Fruit fly (Drosophila melanogaster) whole organism, wandering third instar larva: ENCODE data around the gene Pka-C3.

Source experiments
- Abd-B ChIP-seq: fragments of >200 bp; optimal IDR thresholded peaks from 2 replicates; lab custom pipeline; 2017; ENCODE audit warnings: missing biosample characterization, missing genetic modification characterization
- CG32264 ChIP-seq: fragments of 200-800 bp; sonication (Bioruptor generic); optimal IDR thresholded peaks from 2 replicates; lab custom pipeline; 2016; ENCODE audit warnings: missing biosample characterization, missing genetic modification characterization
- CG9705 ChIP-seq: fragments of 200-800 bp; sonication (Bioruptor generic); optimal IDR thresholded peaks from 2 replicates; lab custom pipeline; 2018; ENCODE audit warnings: missing biosample characterization, mild to moderate bottlenecking, missing genetic modification characterization
- CrebA ChIP-seq: fragments of 200-800 bp; sonication (Bioruptor generic); optimal IDR thresholded peaks from 2 replicates; lab custom pipeline; 2016; ENCODE audit warnings: missing biosample characterization, mild to moderate bottlenecking, missing genetic modification characterization, borderline replicate concordance
- Dfd ChIP-seq: fragments of >200 bp; optimal IDR thresholded peaks from 2 replicates; lab custom pipeline; 2017; ENCODE audit warnings: missing biosample characterization, missing genetic modification characterization
- Dif ChIP-seq: fragments of 200-275, 200-300 bp; sonication (Bioruptor generic); optimal IDR thresholded peaks from 2 replicates; lab custom pipeline; 2018; ENCODE audit warnings: missing biosample characterization, missing genetic modification characterization; ENCODE audit not compliant: partially characterized antibody
- GATAd ChIP-seq: sonication (Bioruptor generic); optimal IDR thresholded peaks from 2 replicates; lab custom pipeline; 2016; ENCODE audit warnings: missing biosample characterization, missing genetic modification characterization
- HLH106 ChIP-seq: fragments of 200-800 bp; optimal IDR thresholded peaks from 3 replicates; lab custom pipeline; 2019; ENCODE audit warnings: missing biosample characterization, mild to moderate bottlenecking, missing genetic modification characterization, moderate library complexity
- Hnf4 ChIP-seq: fragments of 200-800 bp; sonication (Bioruptor generic); optimal IDR thresholded peaks from 2 replicates; lab custom pipeline; 2016; ENCODE audit warnings: missing biosample characterization, mild to moderate bottlenecking, missing genetic modification characterization
- Hr78 ChIP-seq: fragments of >200 bp; optimal IDR thresholded peaks from 2 replicates; lab custom pipeline; 2017; ENCODE audit warnings: missing biosample characterization, missing genetic modification characterization
- Hr83 ChIP-seq: fragments of 200-300 bp; sonication (Bioruptor generic); optimal IDR thresholded peaks from 2 replicates; lab custom pipeline; 2016; ENCODE audit warnings: missing biosample characterization, mild to moderate bottlenecking, missing genetic modification characterization, moderate library complexity; ENCODE audit not compliant: poor library complexity, severe bottlenecking
- Jra ChIP-seq: sonication (Bioruptor generic); optimal IDR thresholded peaks from 2 replicates; lab custom pipeline; 2016; ENCODE audit warnings: missing biosample characterization, missing genetic modification characterization
- Mio ChIP-seq: sonication (Bioruptor generic); optimal IDR thresholded peaks from 2 replicates; lab custom pipeline; 2016; ENCODE audit warnings: missing biosample characterization, missing genetic modification characterization
- Myc ChIP-seq: fragments of >200 bp; optimal IDR thresholded peaks from 2 replicates; lab custom pipeline; 2017
- N ChIP-seq: fragments of >200 bp; optimal IDR thresholded peaks from 2 replicates; lab custom pipeline; 2018; ENCODE audit warnings: missing biosample characterization, missing external identifiers, missing genetic modification characterization
- OdsH ChIP-seq: fragments of 200-800 bp; sonication (Bioruptor generic); optimal IDR thresholded peaks from 2 replicates; lab custom pipeline; 2016; ENCODE audit warnings: missing biosample characterization, mild to moderate bottlenecking, missing genetic modification characterization
- Rel ChIP-seq, 2 experiments: fragments of 200-800 bp; sonication (Bioruptor generic) in 1 of 2; optimal IDR thresholded peaks; 2 replicates in 1 of 2; 3 replicates in 1 of 2; lab custom pipeline; 2016 to 2019; ENCODE audit warnings: mild to moderate bottlenecking in 2 of 2, missing biosample characterization in 2 of 2, missing genetic modification characterization in 2 of 2, moderate library complexity in 1 of 2
- Sp1 ChIP-seq: fragments of 200-800 bp; sonication (Bioruptor generic); optimal IDR thresholded peaks from 3 replicates; lab custom pipeline; 2019; ENCODE audit warnings: missing biosample characterization, mild to moderate bottlenecking, missing genetic modification characterization, moderate library complexity
- Vsx2 ChIP-seq: fragments of 200-300, 225-300 bp; sonication (Bioruptor generic); optimal IDR thresholded peaks from 2 replicates; lab custom pipeline; 2018; ENCODE audit warnings: missing biosample characterization, missing genetic modification characterization; ENCODE audit not compliant: partially characterized antibody
- br ChIP-seq: fragments of 200-800 bp; sonication (Bioruptor generic); optimal IDR thresholded peaks from 2 replicates; lab custom pipeline; 2016; ENCODE audit warnings: missing biosample characterization, missing genetic modification characterization
- brk ChIP-seq: fragments of 200-800 bp; sonication (Bioruptor generic); optimal IDR thresholded peaks from 2 replicates; lab custom pipeline; 2016; ENCODE audit warnings: missing biosample characterization, mild to moderate bottlenecking, missing genetic modification characterization
- dl ChIP-seq, 2 experiments: fragments of 175-275, 200-275 bp in 1 of 2; fragments of 200-275 bp in 1 of 2; sonication (Bioruptor generic); optimal IDR thresholded peaks; lab custom pipeline; 2018; ENCODE audit warnings: mild to moderate bottlenecking in 2 of 2, missing biosample characterization in 2 of 2, missing genetic modification characterization in 2 of 2, moderate library complexity in 2 of 2; ENCODE audit not compliant: partially characterized antibody in 2 of 2, insufficient read depth in 1 of 2
- dmrt93B ChIP-seq: fragments of 200-800 bp; sonication (Bioruptor generic); optimal IDR thresholded peaks from 2 replicates; lab custom pipeline; 2018; ENCODE audit warnings: missing biosample characterization, mild to moderate bottlenecking, missing genetic modification characterization
- dsf ChIP-seq: sonication (Bioruptor generic); optimal IDR thresholded peaks from 2 replicates; lab custom pipeline; 2016; ENCODE audit warnings: missing biosample characterization, missing genetic modification characterization, borderline replicate concordance
- ey ChIP-seq: fragments of 200-800 bp; sonication (Bioruptor generic); optimal IDR thresholded peaks from 2 replicates; lab custom pipeline; 2016; ENCODE audit warnings: missing biosample characterization, missing genetic modification characterization
- foxo ChIP-seq, 2 experiments: fragments of 200-800 bp; sonication (Bioruptor generic); optimal IDR thresholded peaks; 2 replicates in 1 of 2; 3 replicates in 1 of 2; lab custom pipeline; 2016 to 2017; ENCODE audit warnings: missing biosample characterization in 2 of 2, missing genetic modification characterization in 2 of 2
- fru ChIP-seq: fragments of 200-800 bp; sonication (Bioruptor generic); optimal IDR thresholded peaks from 3 replicates; lab custom pipeline; 2016; ENCODE audit warnings: missing biosample characterization, mild to moderate bottlenecking, missing genetic modification characterization
- h ChIP-seq: fragments of 200-800 bp; sonication (Bioruptor generic); optimal IDR thresholded peaks from 3 replicates; lab custom pipeline; 2016; ENCODE audit warnings: missing biosample characterization, mild to moderate bottlenecking, missing genetic modification characterization
- jim ChIP-seq: fragments of 175-275, 200-325 bp; sonication (Bioruptor generic); optimal IDR thresholded peaks from 2 replicates; lab custom pipeline; 2016; ENCODE audit warnings: missing biosample characterization, mild to moderate bottlenecking, missing genetic modification characterization
- lola ChIP-seq: fragments of >200 bp; optimal IDR thresholded peaks from 2 replicates; lab custom pipeline; 2017; ENCODE audit warnings: missing biosample characterization, missing genetic modification characterization
- pan ChIP-seq: fragments of >200 bp; optimal IDR thresholded peaks from 2 replicates; lab custom pipeline; 2017
- psq ChIP-seq: fragments of 200-800 bp; sonication (Bioruptor generic); optimal IDR thresholded peaks from 3 replicates; lab custom pipeline; 2017; ENCODE audit warnings: missing biosample characterization, mild to moderate bottlenecking, missing genetic modification characterization, moderate library complexity
- rgr ChIP-seq: fragments of 200-800 bp; sonication (Bioruptor generic); optimal IDR thresholded peaks from 3 replicates; lab custom pipeline; 2016; ENCODE audit warnings: missing biosample characterization, mild to moderate bottlenecking, missing genetic modification characterization
- sage ChIP-seq: fragments of 200-800 bp; sonication (Bioruptor generic); optimal IDR thresholded peaks from 2 replicates; lab custom pipeline; 2016; ENCODE audit warnings: missing biosample characterization, mild to moderate bottlenecking, missing genetic modification characterization
- sv ChIP-seq: fragments of 200-800 bp; sonication (Bioruptor generic); optimal IDR thresholded peaks from 3 replicates; lab custom pipeline; 2016; ENCODE audit warnings: missing biosample characterization, missing genetic modification characterization
- tai ChIP-seq: sonication (Bioruptor generic); optimal IDR thresholded peaks from 2 replicates; lab custom pipeline; 2016; ENCODE audit warnings: missing biosample characterization, missing genetic modification characterization
- usp ChIP-seq: fragments of >200 bp; optimal IDR thresholded peaks from 2 replicates; lab custom pipeline; 2017; ENCODE audit warnings: missing biosample characterization, missing genetic modification characterization
- woc ChIP-seq: sonication (Bioruptor generic); optimal IDR thresholded peaks from 2 replicates; lab custom pipeline; 2016; ENCODE audit warnings: missing biosample characterization, mild to moderate bottlenecking, missing genetic modification characterization

The Pka-C3 gene

dm6 chr3L:15954784-15955427 lies at the start of gene Pka-C3, which contains the start of gene GXIVsPLA2:
Gene Pka-C3 (minus strand): TSS chr3L:15954797.
Gene GXIVsPLA2 (plus strand): TSS chr3L:15955096.
- no peak for TF ChIP-seq HLH106 (tag; lab: Kevin White, UChicago)
- TF ChIP-seq brk (GFP tag; lab: Kevin White, UChicago) = no peak
- peak; percentile 61 for TF ChIP-seq Myc (lab: Kevin White, UChicago)
- TF ChIP-seq GATAd (GFP tag; lab: Kevin White, UChicago) = no peak
- TF ChIP-seq pan (lab: Kevin White, UChicago) = no peak
- no peak for TF ChIP-seq Hr83
- no peak for TF ChIP-seq dmrt93B (GFP tag; lab: Kevin White, UChicago)

- TF ChIP-seq Dif (GFP tag; lab: Kevin White, UChicago) (no peak), Rel (GFP tag; optimal IDR thresholded peaks at IDR 0.05; lab: Kevin White, UChicago) (no peak), Rel (tag; optimal IDR thresholded peaks at IDR 0.05; lab: Kevin White, UChicago) (no peak), fru (peak; percentile 34), CrebA (peak; percentile 11), psq (peak; percentile 12), lola (GFP tag; lab: Kevin White, UChicago) (no peak)
Measured at dm6 chr3L:16002116-16002716, 47.6 kb upstream of the Pka-C3 start.

dm6 chr3L:16001164-16001679 lies 46.6 kb upstream of the Pka-C3 start:
- peak; percentile 42 for TF ChIP-seq brk (GFP tag; lab: Kevin White, UChicago)
- peak; percentile 79 for TF ChIP-seq OdsH (GFP tag; lab: Kevin White, UChicago)
- TF ChIP-seq CG32264 = peak; percentile 6
- no peak for TF ChIP-seq dmrt93B (GFP tag; lab: Kevin White, UChicago)
- TF ChIP-seq ey (GFP tag; lab: Kevin White, UChicago) = peak; percentile 77
- no peak for TF ChIP-seq Mio
- peak; percentile 38 for TF ChIP-seq psq
- no peak for TF ChIP-seq dsf (GFP tag; lab: Kevin White, UChicago)
- TF ChIP-seq jim = no peak
- no peak for TF ChIP-seq tai (GFP tag; lab: Kevin White, UChicago)
- TF ChIP-seq Dif (GFP tag; lab: Kevin White, UChicago) = no peak
- no peak for TF ChIP-seq dl (GFP tag; optimal IDR thresholded peaks at IDR 0.05; lab: Kevin White, UChicago; ENCODE audit: insufficient read depth in 1 of 2, partially characterized antibody in 2 of 2)
- TF ChIP-seq usp (GFP tag; lab: Kevin White, UChicago) = no peak
- TF ChIP-seq CrebA = no peak
- peak in 1 of 2 experiments; percentile 68 for TF ChIP-seq foxo (GFP tag; optimal IDR thresholded peaks at IDR 0.05; lab: Kevin White, UChicago)
- TF ChIP-seq sv (GFP tag; lab: Kevin White, UChicago) = peak; percentile 55
- TF ChIP-seq N (GFP tag; lab: Kevin White, UChicago) = no peak
- TF ChIP-seq Hr83 = no peak
- TF ChIP-seq Myc (lab: Kevin White, UChicago) = no peak
- TF ChIP-seq fru = peak; percentile 70
- peak; percentile 66 for TF ChIP-seq rgr (GFP tag; lab: Kevin White, UChicago)
- TF ChIP-seq Rel (GFP tag; optimal IDR thresholded peaks at IDR 0.05; lab: Kevin White, UChicago) = no peak
- peak; percentile 58 for TF ChIP-seq Rel (tag; optimal IDR thresholded peaks at IDR 0.05; lab: Kevin White, UChicago)
- TF ChIP-seq CG9705 (GFP tag; lab: Kevin White, UChicago) = no peak
- TF ChIP-seq Vsx2 (GFP tag; lab: Kevin White, UChicago) = no peak
- peak; percentile 76 for TF ChIP-seq h
- peak; percentile 54 for TF ChIP-seq Sp1 (GFP tag; lab: Kevin White, UChicago)
- TF ChIP-seq woc = peak; percentile 30
- peak; percentile 34 for TF ChIP-seq Jra
- TF ChIP-seq HLH106 (tag; lab: Kevin White, UChicago) = peak; percentile 62
- no peak for TF ChIP-seq Abd-B (GFP tag; lab: Kevin White, UChicago)
- TF ChIP-seq Hr78 (GFP tag; lab: Kevin White, UChicago) = no peak
- TF ChIP-seq GATAd (GFP tag; lab: Kevin White, UChicago) = no peak
- peak; percentile 47 for TF ChIP-seq Hnf4 (GFP tag; lab: Kevin White, UChicago)
- TF ChIP-seq Dfd = no peak
- TF ChIP-seq lola (GFP tag; lab: Kevin White, UChicago) = no peak
- no peak for TF ChIP-seq pan (lab: Kevin White, UChicago)
- peak; percentile 66 for TF ChIP-seq br (GFP tag; lab: Kevin White, UChicago)
- no peak for TF ChIP-seq sage (GFP tag; lab: Kevin White, UChicago)
